Fruit fly (Drosophila melanogaster) Kc167 (cell line): ENCODE results near the gene onecut.

Experiments used
- insv ChIP-seq: fragments of >200 bp; optimal IDR thresholded peaks from 3 replicates; lab custom pipeline; 2018; ENCODE audit warnings: missing external identifiers
- psq ChIP-seq: fragments of >200 bp; optimal IDR thresholded peaks from 2 replicates; lab custom pipeline; 2017; ENCODE audit warnings: missing external identifiers

DNA sequence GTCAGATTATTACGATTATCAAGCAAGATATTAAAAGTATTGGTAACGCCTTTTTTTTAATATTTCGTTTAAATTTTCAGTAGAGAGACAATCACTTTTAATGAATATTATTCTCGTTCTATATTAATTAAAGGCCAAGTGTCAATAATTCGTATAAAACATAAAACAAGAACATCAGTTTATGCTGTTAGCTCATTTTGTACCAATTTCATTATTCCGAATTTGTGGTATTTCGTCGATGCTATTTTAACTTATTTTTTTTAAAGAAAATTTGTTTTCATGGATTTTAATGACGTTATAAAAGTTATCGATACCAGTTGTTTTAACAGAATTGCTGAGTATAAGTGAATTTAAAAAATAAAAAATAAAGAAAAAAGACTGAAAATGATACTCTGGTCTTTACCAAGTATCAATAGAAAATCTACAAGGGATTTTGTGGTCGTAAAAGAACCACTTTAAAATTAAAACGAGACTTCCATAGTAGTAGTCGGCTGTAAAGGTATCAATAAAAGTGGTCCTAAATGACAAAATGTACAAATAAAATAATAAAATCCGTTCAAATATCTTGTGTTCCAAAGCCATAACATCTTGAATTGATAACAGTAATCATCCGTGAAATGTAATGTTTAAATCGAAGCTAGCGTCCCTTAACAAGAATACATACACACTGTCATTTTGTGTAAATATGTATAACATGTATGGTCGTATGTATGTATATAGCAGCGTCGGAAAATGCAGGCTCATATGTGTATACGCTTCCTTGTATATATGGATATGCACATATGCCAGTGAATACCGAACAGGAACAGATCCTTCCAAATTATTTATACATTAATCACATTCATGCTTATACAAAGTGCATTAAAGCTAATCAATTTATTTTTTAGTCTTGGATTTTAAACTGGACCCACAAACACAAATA is 3.2 kb upstream of the onecut start, which contains the start of gene Eph:
- TF ChIP-seq insv (no peak), psq (no peak)
